Fruit fly (Drosophila melanogaster) ovary, adult (tissue): ENCODE data around the gene TwdlJ.

ENCODE experiments used
- CG17801 ChIP-seq: fragments of 200-800 bp; optimal IDR thresholded peaks from 2 replicates; lab custom pipeline; 2019; ENCODE audit warnings: missing biosample characterization, mild to moderate bottlenecking, missing genetic modification characterization, moderate library complexity; ENCODE audit not compliant: partially characterized antibody

TwdlJ gene

DNA sequence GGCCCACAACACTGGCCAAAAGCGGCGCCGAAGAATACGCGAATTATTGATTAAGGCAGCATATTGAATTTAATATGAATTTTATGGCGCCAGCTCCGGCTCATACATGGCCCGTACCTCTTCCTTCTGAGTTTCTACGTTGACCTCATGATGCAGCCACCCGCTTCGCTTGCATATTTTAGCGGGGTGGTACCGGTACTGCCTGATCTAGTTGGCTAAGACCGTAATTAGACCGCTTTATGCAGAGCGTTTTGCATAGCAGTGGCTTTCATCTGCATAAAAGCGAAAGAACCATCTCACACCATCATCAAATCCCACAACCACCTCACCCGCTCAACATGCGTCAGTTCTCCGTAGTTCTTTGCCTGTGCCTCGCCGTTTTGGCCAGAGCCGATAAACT, at the start of gene TwdlJ:
TwdlJ (plus strand) TSS at position 301 of the 400 bp plus-strand sequence.
- no peak for TF ChIP-seq CG17801 (GFP tag; lab: Kevin White, UChicago)

- no peak for TF ChIP-seq CG17801 (GFP tag; lab: Kevin White, UChicago)
Measured at dm6 chr3R:26588158-26588584, 41.5 kb upstream of the TwdlJ start.

dm6 chr3R:26593847-26594542, 35.7 kb upstream of the TwdlJ start:
- no peak for TF ChIP-seq CG17801 (GFP tag; lab: Kevin White, UChicago)

- TF ChIP-seq CG17801 (GFP tag; lab: Kevin White, UChicago) = no peak
Measured at dm6 chr3R:26606498-26606897, 23.2 kb upstream of the TwdlJ start.

dm6 chr3R:26615428-26615827, 14.3 kb upstream of the TwdlJ start:
- no peak for TF ChIP-seq CG17801 (GFP tag; lab: Kevin White, UChicago)

dm6 chr3R:26618818-26619217, 10.9 kb upstream of the TwdlJ start, which contains the start of gene TwdlM:
TwdlM (plus strand) TSS chr3R:26619118.
- TF ChIP-seq CG17801 (GFP tag; lab: Kevin White, UChicago) = no peak

DNA sequence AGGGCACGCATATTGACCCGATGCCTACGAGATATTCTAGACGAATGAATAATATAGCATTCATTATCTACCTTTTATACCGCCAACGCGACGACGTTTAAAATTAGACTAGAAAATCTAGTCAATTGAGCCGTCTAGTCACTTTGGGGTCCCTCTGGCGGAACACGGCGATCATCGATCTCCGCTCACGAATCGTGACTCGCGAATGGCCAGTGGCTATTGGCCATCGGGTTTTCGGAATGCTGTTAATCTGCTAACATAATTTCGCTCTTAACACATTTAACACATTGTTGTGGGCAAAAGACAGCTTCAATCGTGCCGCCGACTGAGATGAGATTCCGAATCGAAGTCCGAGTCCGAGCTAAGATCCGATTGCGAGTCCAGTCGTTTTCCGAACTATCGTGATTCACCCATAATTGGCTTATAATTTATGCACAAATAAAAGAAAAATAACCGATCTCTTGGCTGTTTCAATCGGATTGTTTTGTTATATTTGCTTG, 8.4 kb upstream of the TwdlJ start, which contains the start of gene TwdlP:
TwdlP (minus strand) TSS at position 51 of the 500 bp plus-strand sequence.
- no peak for TF ChIP-seq CG17801 (GFP tag; lab: Kevin White, UChicago)

dm6 chr3R:26623493-26623956, 6.2 kb upstream of the TwdlJ start, which contains the start of gene TwdlB:
TwdlB (minus strand) TSS chr3R:26623543.
- no peak for TF ChIP-seq CG17801 (GFP tag; lab: Kevin White, UChicago)

DNA sequence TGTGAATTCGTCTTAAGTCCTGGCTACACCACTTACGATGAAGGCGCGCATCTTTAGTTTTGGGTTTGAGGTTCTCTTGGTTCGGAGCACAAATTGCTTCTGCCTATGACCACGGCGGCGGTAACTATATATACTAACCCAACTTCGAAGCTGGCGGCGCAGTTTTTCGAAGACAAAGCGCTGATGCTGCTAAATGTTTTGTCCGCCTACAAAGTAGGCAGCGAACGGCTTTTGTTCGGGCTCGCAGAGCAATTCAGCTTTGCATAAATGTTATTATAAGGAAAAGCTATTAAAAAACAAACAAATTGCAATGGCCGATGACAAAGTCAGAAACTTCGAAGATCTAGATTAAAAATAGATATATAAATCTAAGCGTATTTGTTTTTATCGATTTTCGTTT, 4.2 kb upstream of the TwdlJ start, which contains the start of gene TwdlL:
TwdlL (minus strand) TSS at position 101 of the 400 bp plus-strand sequence.
- no peak for TF ChIP-seq CG17801 (GFP tag; lab: Kevin White, UChicago)

DNA sequence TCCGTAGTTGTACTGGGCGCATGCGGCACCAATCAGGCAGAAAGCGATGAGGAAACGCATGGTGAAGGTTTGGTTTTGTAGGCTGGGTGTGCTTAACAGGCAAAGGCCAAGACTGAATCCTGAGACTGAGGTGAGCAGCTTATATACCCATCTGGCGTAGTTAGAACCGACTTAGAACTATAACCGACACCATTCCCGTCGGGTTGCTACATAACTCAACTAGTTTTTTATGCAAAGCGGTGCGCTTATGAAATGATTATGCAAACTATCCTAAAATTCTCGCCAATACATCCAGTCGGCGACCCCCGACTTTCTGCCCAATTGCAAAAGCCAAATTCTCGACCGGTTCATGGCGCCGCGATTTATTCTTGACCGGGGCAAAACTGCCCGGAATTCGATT, 3.1 kb upstream of the TwdlJ start, which contains the start of gene TwdlO:
TwdlO (minus strand) TSS at position 101 of the 400 bp plus-strand sequence.
- TF ChIP-seq CG17801 (GFP tag; lab: Kevin White, UChicago) = no peak

dm6 chr3R:26628624-26629023, 1.1 kb upstream of the TwdlJ start, which contains the start of gene TwdlK:
TwdlK (minus strand) TSS chr3R:26628724.
- TF ChIP-seq CG17801 (GFP tag; lab: Kevin White, UChicago) = no peak

dm6 chr3R:26631334-26631919, 1.7 kb downstream of the TwdlJ start, which contains the start of gene TwdlN:
TwdlN (plus strand) TSS chr3R:26631869.
- TF ChIP-seq CG17801 (GFP tag; lab: Kevin White, UChicago) = no peak

- TF ChIP-seq CG17801 (GFP tag; lab: Kevin White, UChicago) = no peak
Measured at dm6 chr3R:26633010-26633409, 3.3 kb downstream of the TwdlJ start.

dm6 chr3R:26633432-26633831, 3.7 kb downstream of the TwdlJ start, which contains the start of gene TwdlH:
TwdlH (plus strand) TSS chr3R:26633732.
- no peak for TF ChIP-seq CG17801 (GFP tag; lab: Kevin White, UChicago)

- TF ChIP-seq CG17801 (GFP tag; lab: Kevin White, UChicago) = no peak
Measured at dm6 chr3R:26634585-26634984, 4.9 kb downstream of the TwdlJ start, which contains the start of gene TwdlR. TwdlR (plus strand) TSS chr3R:26634885.
